Worm (Caenorhabditis elegans): ENCODE results near the gene C25H3.16.
A peak's percentile ranks its signal among the peaks of the same experiment; 100 is the strongest.

Gene C25H3.16

ce11 chrII:5668830-5669229 is 2.7 kb downstream of the C25H3.16 start, which contains the start of gene C25H3.7:
Gene C25H3.7, minus strand, starts transcription at chrII:5668930.
- TF ChIP-seq cey-2 (tag; optimal IDR thresholded peaks at IDR 0.05; ENCODE audit: borderline replicate concordance, insufficient read depth) (no peak), aha-1 (tag) (peak; percentile 50)

- TF ChIP-seq daf-12 (tag; optimal IDR thresholded peaks at IDR 0.05) (no peak), ZK546.5 (tag; optimal IDR thresholded peaks at IDR 0.05) (no peak), ztf-11 (tag; optimal IDR thresholded peaks at IDR 0.05) (no peak), madf-9 (GFP tag; conservative IDR thresholded peaks at IDR 0.05) (no peak), attf-4 (tag; optimal IDR thresholded peaks at IDR 0.05) (no peak), zfp-3 (GFP tag; conservative IDR thresholded peaks at IDR 0.05) (no peak), aly-2 (tag; optimal IDR thresholded peaks at IDR 0.05) (no peak), hif-1 (tag; optimal IDR thresholded peaks at IDR 0.05) (no peak), Y48G9A.11 (GFP tag; IDR thresholded peaks at IDR 0.05) (no peak), set-16 (GFP tag; IDR thresholded peaks at IDR 0.05) (no peak), D1046.2 (GFP tag; IDR thresholded peaks at IDR 0.05) (no peak), T20F7.1 (GFP tag; optimal IDR thresholded peaks at IDR 0.05) (no peak), unc-39 (tag; optimal IDR thresholded peaks at IDR 0.05) (no peak), zip-2 (tag; optimal IDR thresholded peaks at IDR 0.05) (no peak), vab-7 (GFP tag; IDR thresholded peaks at IDR 0.05) (no peak), unc-62 (GFP tag; optimal IDR thresholded peaks at IDR 0.05 in 1 of 2) (no peak), unc-62 (tag; optimal IDR thresholded peaks at IDR 0.05) (no peak), duxl-1 (tag; optimal IDR thresholded peaks at IDR 0.05; ENCODE audit: poor library complexity) (no peak), ceh-62 (tag; optimal IDR thresholded peaks at IDR 0.05) (no peak), ZK337.2 (GFP tag; IDR thresholded peaks at IDR 0.05) (no peak)
Measured at ce11 chrII:5669580-5669979, 3.5 kb downstream of the C25H3.16 start, which contains the start of gene C25H3.17. Gene C25H3.17, minus strand, starts transcription at chrII:5669680.

DNA sequence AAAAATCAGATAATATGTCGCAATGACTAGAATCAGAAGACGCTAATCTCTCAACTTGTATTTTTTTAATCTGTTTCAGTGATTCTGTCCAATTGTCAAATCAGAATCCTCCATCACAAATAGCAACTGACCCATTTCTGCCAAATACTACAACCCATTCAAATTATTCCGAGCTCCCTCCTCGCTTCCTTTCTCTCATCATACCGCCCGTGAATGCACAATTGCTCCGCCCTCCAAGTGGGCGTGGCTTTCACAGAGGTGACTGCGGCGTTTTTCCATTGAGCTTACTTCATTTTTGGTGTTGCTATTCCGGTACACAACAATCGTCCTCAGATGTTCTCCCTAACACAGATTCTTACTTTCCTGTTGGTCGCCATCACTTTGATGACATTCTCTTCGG is 14.6 kb downstream of the C25H3.16 start, which contains the start of gene flp-27:
Gene flp-27, plus strand, starts transcription at position 301 of the 400 bp plus-strand sequence.
- TF ChIP-seq rbr-2 (tag; optimal IDR thresholded peaks at IDR 0.05) (no peak), dpl-1 (GFP tag; optimal IDR thresholded peaks at IDR 0.05) (no peak), F49E8.2 (tag; optimal IDR thresholded peaks at IDR 0.05; ENCODE audit: borderline replicate concordance) (no peak), T26A8.4 (GFP tag; IDR thresholded peaks at IDR 0.05) (no peak), egl-27 (tag; optimal IDR thresholded peaks at IDR 0.05) (no peak), hlh-30 (tag; optimal IDR thresholded peaks at IDR 0.05; ENCODE audit: insufficient read depth) (no peak), hlh-11 (tag; optimal IDR thresholded peaks at IDR 0.05) (no peak), lim-7 (GFP tag; IDR thresholded peaks at IDR 0.05) (no peak), ZK546.5 (tag; optimal IDR thresholded peaks at IDR 0.05) (no peak), tag-97 (GFP tag; IDR thresholded peaks at IDR 0.05) (no peak), mep-1 (tag; optimal IDR thresholded peaks at IDR 0.05) (no peak), nhr-102 (tag; optimal IDR thresholded peaks at IDR 0.05) (no peak), fkh-10 (GFP tag; optimal IDR thresholded peaks at IDR 0.05) (no peak), F26F4.8 (GFP tag; conservative IDR thresholded peaks at IDR 0.05) (no peak), hif-1 (tag; optimal IDR thresholded peaks at IDR 0.05) (no peak), spr-3 (GFP tag; optimal IDR thresholded peaks at IDR 0.05) (no peak), ces-1 (GFP tag; optimal IDR thresholded peaks at IDR 0.05) (no peak)

DNA sequence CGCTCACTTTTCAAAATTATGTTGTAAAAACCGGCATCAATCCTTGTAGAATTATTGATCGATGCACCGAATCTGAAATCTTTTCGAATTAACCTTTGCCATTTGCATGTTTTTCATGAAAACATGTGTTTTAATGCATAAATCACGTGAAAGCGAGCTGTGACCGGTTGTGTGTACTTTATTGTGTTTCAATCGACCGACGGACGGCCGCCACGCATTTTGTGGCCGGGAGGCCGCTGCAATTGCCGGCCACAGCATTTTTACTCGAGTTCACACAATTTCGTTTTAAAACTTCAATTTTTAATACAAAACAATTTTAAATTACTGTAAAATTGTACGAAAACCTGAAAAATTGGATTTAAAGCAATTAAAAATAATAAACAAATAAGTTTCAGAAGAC is 22.9 kb downstream of the C25H3.16 start, which contains the start of gene C25H3.11:
Gene C25H3.11, minus strand, starts transcription at position 82 of the 400 bp plus-strand sequence.
- TF ChIP-seq snpc-4 (tag; optimal IDR thresholded peaks at IDR 0.05) (no peak), mxl-3 (GFP tag; optimal IDR thresholded peaks at IDR 0.05) (peak; percentile 54), R02D3.7 (tag; optimal IDR thresholded peaks at IDR 0.05) (no peak), ces-1 (GFP tag; optimal IDR thresholded peaks at IDR 0.05) (no peak), php-3 (GFP tag; IDR thresholded peaks at IDR 0.05) (0 out of 2 replicates have a peak, but pooled peaks have one; percentile 32), lin-38 (GFP tag; IDR thresholded peaks at IDR 0.05) (no peak), pha-4 (GFP tag; IDR thresholded peaks at IDR 0.05) (no peak), pha-4 (tag; optimal IDR thresholded peaks at IDR 0.05) (no peak), F44E2.7 (GFP tag; IDR thresholded peaks at IDR 0.05) (0 out of 2 replicates have a peak, but pooled peaks have one; percentile 45), F10B5.3 (tag; optimal IDR thresholded peaks at IDR 0.05) (no peak), hlh-11 (tag; optimal IDR thresholded peaks at IDR 0.05) (peak; percentile 78), madf-9 (GFP tag; conservative IDR thresholded peaks at IDR 0.05) (no peak), T26A8.4 (GFP tag; IDR thresholded peaks at IDR 0.05) (0 out of 2 replicates have a peak, but pooled peaks have one; percentile 15), mes-2 (tag; optimal IDR thresholded peaks at IDR 0.05; ENCODE audit: poor library complexity, severe bottlenecking) (peak; percentile 64), nhr-28 (tag; optimal IDR thresholded peaks at IDR 0.05) (peak; percentile 49)

Data from whole organism, L4 larva.